Worm (Caenorhabditis elegans) whole organism, young adult: Measurements from ENCODE around the gene tat-2.

Experiments used
- B0019.2 ChIP-seq: fragments of 200-800 bp; sonication (Bioruptor generic); conservative IDR thresholded peaks from 2 replicates; pipeline ENCODE4 v1.3.6; 2022; ENCODE audit warnings: missing genetic modification reagents, missing genetic modification characterization, missing compliant biosample characterization
- B0261.1 ChIP-seq: sonication (generic microtip); optimal IDR thresholded peaks from 2 replicates; lab custom pipeline; 2016; ENCODE audit warnings: mild to moderate bottlenecking, missing genetic modification characterization, moderate library complexity, missing compliant biosample characterization
- D2030.7 ChIP-seq: fragments of 200-800 bp; sonication (Bioruptor generic); IDR thresholded peaks from 2 replicates; pipeline ENCODE4 v1.3.6; 2022; ENCODE audit warnings: missing genetic modification reagents, missing genetic modification characterization, missing compliant biosample characterization
- F22D6.2 ChIP-seq: sonication (generic microtip); optimal IDR thresholded peaks from 2 replicates; lab custom pipeline; 2016; ENCODE audit warnings: mild to moderate bottlenecking, missing genetic modification characterization, missing compliant biosample characterization
- F33H1.4 ChIP-seq: fragments of 200-800 bp; sonication (Bioruptor generic); IDR thresholded peaks from 2 replicates; pipeline ENCODE4 v1.3.6; 2022; ENCODE audit warnings: missing genetic modification reagents, missing genetic modification characterization, missing compliant biosample characterization
- F57A8.1 ChIP-seq: fragments of 200-800 bp; sonication (Bioruptor generic); optimal IDR thresholded peaks from 2 replicates; lab custom pipeline; 2018; ENCODE audit warnings: mild to moderate bottlenecking, missing genetic modification characterization, moderate library complexity, missing compliant biosample characterization
- F57C9.4 ChIP-seq: sonication (generic microtip); optimal IDR thresholded peaks from 2 replicates; lab custom pipeline; 2017; ENCODE audit warnings: mild to moderate bottlenecking, missing genetic modification characterization, missing compliant biosample characterization
- K11D2.4 ChIP-seq: fragments of 200-800 bp; sonication (Bioruptor generic); IDR thresholded peaks from 2 replicates; pipeline ENCODE4 v1.3.6; 2022; ENCODE audit warnings: missing genetic modification reagents, missing genetic modification characterization, missing compliant biosample characterization
- Y53G8AR.9 ChIP-seq: fragments of 200-800 bp; sonication (Bioruptor generic); conservative IDR thresholded peaks from 2 replicates; pipeline ENCODE4 v1.3.6; 2022; ENCODE audit warnings: missing genetic modification reagents, missing genetic modification characterization, missing compliant biosample characterization
- athp-1 ChIP-seq: sonication (generic microtip); optimal IDR thresholded peaks from 2 replicates; lab custom pipeline; 2017; ENCODE audit warnings: mild to moderate bottlenecking, missing genetic modification characterization, missing compliant biosample characterization
- attf-6 ChIP-seq: fragments of 200-800 bp; sonication (Bioruptor generic); IDR thresholded peaks from 2 replicates; pipeline ENCODE4 v1.3.6; 2022; ENCODE audit warnings: missing genetic modification reagents, missing genetic modification characterization, missing compliant biosample characterization
- cebp-1 ChIP-seq, 2 experiments: fragments of 200-800 bp in 1 of 2; sonication (Bioruptor generic) in 1 of 2; sonication (generic microtip) in 1 of 2; IDR thresholded peaks in 1 of 2; optimal IDR thresholded peaks in 1 of 2; 2 replicates each; pipeline versions ENCODE4 v1.3.6 to Lab custom; 2017 to 2022; ENCODE audit warnings: missing compliant biosample characterization in 2 of 2, missing genetic modification characterization in 2 of 2, mild to moderate bottlenecking in 1 of 2, missing genetic modification reagents in 1 of 2, moderate library complexity in 1 of 2
- ceh-100 ChIP-seq: fragments of 200-800 bp; sonication (Bioruptor generic); IDR thresholded peaks from 2 replicates; pipeline ENCODE4 v1.3.6; 2022; ENCODE audit warnings: missing genetic modification reagents, missing genetic modification characterization, missing compliant biosample characterization
- ceh-91 ChIP-seq: fragments of 200-800 bp; sonication (Bioruptor generic); IDR thresholded peaks from 2 replicates; pipeline ENCODE4 v1.3.6; 2022; ENCODE audit warnings: missing genetic modification reagents, missing genetic modification characterization, missing compliant biosample characterization
- die-1 ChIP-seq: sonication (generic microtip); optimal IDR thresholded peaks from 2 replicates; lab custom pipeline; 2016; ENCODE audit warnings: missing genotype, mild to moderate bottlenecking, missing genetic modification characterization, missing compliant biosample characterization
- dox-1 ChIP-seq: fragments of 200-800 bp; sonication (Bioruptor generic); IDR thresholded peaks from 2 replicates; pipeline ENCODE4 v1.3.6; 2022; ENCODE audit warnings: missing genetic modification reagents, missing genetic modification characterization, missing compliant biosample characterization
- ekl-4 ChIP-seq: fragments of 200-800 bp; sonication (Bioruptor generic); IDR thresholded peaks from 2 replicates; pipeline ENCODE4 v1.3.6; 2022; ENCODE audit warnings: missing genetic modification reagents, missing genetic modification characterization, missing compliant biosample characterization
- fkh-3 ChIP-seq: sonication (generic microtip); optimal IDR thresholded peaks from 2 replicates; lab custom pipeline; 2016; ENCODE audit warnings: mild to moderate bottlenecking, missing genetic modification characterization, missing compliant biosample characterization
- gei-17 ChIP-seq: fragments of 200-800 bp; sonication (Bioruptor generic); optimal IDR thresholded peaks from 2 replicates; lab custom pipeline; 2018; ENCODE audit warnings: mild to moderate bottlenecking, missing genetic modification characterization, missing compliant biosample characterization
- him-1 ChIP-seq: sonication (generic microtip); optimal IDR thresholded peaks from 2 replicates; lab custom pipeline; 2016; ENCODE audit warnings: missing genotype, missing genetic modification reagents, missing genetic modification characterization, missing compliant biosample characterization
- hlh-12 ChIP-seq: sonication (generic microtip); optimal IDR thresholded peaks from 2 replicates; lab custom pipeline; 2016; ENCODE audit warnings: missing genetic modification characterization, missing compliant biosample characterization
- hrde-1 ChIP-seq: sonication (generic microtip); optimal IDR thresholded peaks from 2 replicates; lab custom pipeline; 2016; ENCODE audit warnings: missing genetic modification characterization, mild to moderate bottlenecking, missing compliant biosample characterization, moderate library complexity, missing genotype, missing genetic modification reagents, borderline replicate concordance
- hsf-1 ChIP-seq: fragments of 200-800 bp; sonication (Bioruptor generic); IDR thresholded peaks from 2 replicates; pipeline ENCODE4 v1.3.6; 2022; ENCODE audit warnings: missing genetic modification reagents, missing genetic modification characterization, missing compliant biosample characterization
- madf-8 ChIP-seq: fragments of 200-800 bp; sonication (Bioruptor generic); conservative IDR thresholded peaks from 2 replicates; pipeline ENCODE4 v1.3.6; 2022; ENCODE audit warnings: missing genetic modification reagents, missing genetic modification characterization, missing compliant biosample characterization
- nfya-1 ChIP-seq: sonication (generic microtip); optimal IDR thresholded peaks from 2 replicates; lab custom pipeline; 2017; ENCODE audit warnings: antibody characterized with exemption, missing compliant biosample characterization, missing genetic modification characterization, borderline replicate concordance; ENCODE audit not compliant: insufficient read depth
- nhr-179 ChIP-seq: sonication (generic microtip); optimal IDR thresholded peaks from 2 replicates; lab custom pipeline; 2016; ENCODE audit warnings: mild to moderate bottlenecking, missing genetic modification characterization, missing compliant biosample characterization
- rec-8 ChIP-seq, 2 experiments: sonication (generic microtip); optimal IDR thresholded peaks; 2 replicates each; lab custom pipeline; 2016; ENCODE audit warnings: mild to moderate bottlenecking in 2 of 2, missing genetic modification characterization in 2 of 2, missing genetic modification reagents in 2 of 2, missing genotype in 2 of 2, missing biosample characterization in 1 of 2, missing compliant biosample characterization in 1 of 2, moderate library complexity in 1 of 2
- rpc-1 ChIP-seq, 2 experiments: fragments of 150-350 bp in 1 of 2; sonication (generic microtip) in 1 of 2; optimal IDR thresholded peaks; 2 replicates each; lab custom pipeline; 2014 to 2018; ENCODE audit warnings: missing biosample characterization in 1 of 2, missing genetic modification characterization in 1 of 2, missing genetic modification reagents in 1 of 2, missing genotype in 1 of 2
- sdz-38 ChIP-seq: sonication (generic microtip); optimal IDR thresholded peaks from 2 replicates; lab custom pipeline; 2016; ENCODE audit warnings: missing genotype, missing genetic modification characterization, missing compliant biosample characterization
- snpc-1.1 ChIP-seq: sonication (generic microtip); optimal IDR thresholded peaks from 2 replicates; lab custom pipeline; 2017; ENCODE audit warnings: missing genetic modification characterization, mild to moderate bottlenecking, missing compliant biosample characterization, antibody characterized with exemption, moderate library complexity, missing genotype, missing genetic modification reagents; ENCODE audit not compliant: insufficient read depth
- snpc-3.4 ChIP-seq: sonication (generic microtip); optimal IDR thresholded peaks from 2 replicates; lab custom pipeline; 2017; ENCODE audit warnings: missing genetic modification characterization, mild to moderate bottlenecking, missing compliant biosample characterization, antibody characterized with exemption, moderate library complexity, missing genotype, missing genetic modification reagents
- snpc-4 ChIP-seq, 5 experiments: fragments of 150-350 bp in 1 of 5; sonication (generic microtip) in 4 of 5; optimal IDR thresholded peaks; 2 replicates each; lab custom pipeline; 2014 to 2018; ENCODE audit warnings: missing genetic modification characterization in 5 of 5, missing biosample characterization in 3 of 5, antibody characterized with exemption in 2 of 5, mild to moderate bottlenecking in 2 of 5, missing compliant biosample characterization in 2 of 5, missing genotype in 2 of 5, moderate library complexity in 2 of 5, missing genetic modification reagents in 1 of 5
- somi-1 ChIP-seq: fragments of 200-800 bp; sonication (Bioruptor generic); optimal IDR thresholded peaks from 2 replicates; lab custom pipeline; 2018; ENCODE audit warnings: mild to moderate bottlenecking, missing genetic modification characterization, missing compliant biosample characterization
- tbp1 ChIP-seq: fragments of 200-800 bp; sonication (Bioruptor generic); optimal IDR thresholded peaks from 2 replicates; lab custom pipeline; 2018; ENCODE audit warnings: mild to moderate bottlenecking, missing genetic modification characterization, missing compliant biosample characterization
- unc-130 ChIP-seq: sonication (generic microtip); optimal IDR thresholded peaks from 2 replicates; lab custom pipeline; 2016; ENCODE audit warnings: missing genetic modification reagents, missing genetic modification characterization, missing compliant biosample characterization
- zim-3 ChIP-seq: sonication (generic microtip); optimal IDR thresholded peaks from 2 replicates; lab custom pipeline; 2017; ENCODE audit warnings: mild to moderate bottlenecking, missing genetic modification characterization, moderate library complexity, missing compliant biosample characterization
- ztf-18 ChIP-seq: sonication (generic microtip); optimal IDR thresholded peaks from 2 replicates; lab custom pipeline; 2016; ENCODE audit warnings: missing genotype, mild to moderate bottlenecking, missing genetic modification characterization, missing compliant biosample characterization
- ztf-22 ChIP-seq: fragments of 200-800 bp; sonication (Bioruptor generic); optimal IDR thresholded peaks from 2 replicates; lab custom pipeline; 2018; ENCODE audit warnings: mild to moderate bottlenecking, missing genetic modification characterization, moderate library complexity, missing compliant biosample characterization
- ztf-25 ChIP-seq: fragments of 200-800 bp; sonication (Bioruptor generic); IDR thresholded peaks from 2 replicates; pipeline ENCODE4 v1.3.6; 2022; ENCODE audit warnings: missing genetic modification reagents, missing genetic modification characterization, missing compliant biosample characterization
- ztf-6 ChIP-seq: fragments of 200-800 bp; sonication (Bioruptor generic); IDR thresholded peaks from 2 replicates; pipeline ENCODE4 v1.3.6; 2022; ENCODE audit warnings: missing genetic modification reagents, missing genetic modification characterization, missing compliant biosample characterization

The tat-2 gene

DNA sequence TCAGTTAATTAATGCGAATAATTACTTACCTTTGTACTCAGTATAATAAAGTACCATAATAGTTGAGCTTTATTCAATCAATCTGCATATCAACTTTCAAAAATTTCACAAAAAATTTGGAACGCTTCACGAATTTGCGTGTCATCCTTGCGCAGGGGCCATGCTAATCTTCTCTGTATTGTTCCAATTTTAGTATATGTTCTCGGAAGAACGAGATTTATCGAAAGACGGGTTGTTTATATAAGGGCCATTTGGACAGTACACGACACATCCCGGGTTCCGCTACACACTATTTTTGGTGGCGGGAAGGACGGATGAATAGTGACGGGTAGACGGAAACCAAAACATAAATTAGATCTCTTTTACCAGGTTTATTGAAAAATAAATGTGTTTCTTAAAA lies 17.8 kb upstream of the tat-2 start:
- no peak for TF ChIP-seq ceh-91
- TF ChIP-seq ztf-22 (GFP tag; lab: Kevin White, UChicago) = no peak
- TF ChIP-seq Y53G8AR.9 (GFP tag; lab: Robert Waterston, UW) = no peak
- no peak for TF ChIP-seq F33H1.4 (GFP tag; lab: Robert Waterston, UW)
- no peak for TF ChIP-seq K11D2.4 (GFP tag; lab: Robert Waterston, UW)
- TF ChIP-seq tbp1 (GFP tag; lab: Kevin White, UChicago) = peak; percentile 80
- TF ChIP-seq sdz-38 (tag; lab: Kevin White, UChicago) = no peak
- TF ChIP-seq ztf-18 (tag; lab: Kevin White, UChicago) = no peak
- peak; percentile 70 for TF ChIP-seq snpc-4 (GFP tag; optimal IDR thresholded peaks at IDR 0.05; lab: Kevin White, UChicago)
- peak; percentile 77 to 92 (median 86) for TF ChIP-seq snpc-4 (tag; optimal IDR thresholded peaks at IDR 0.05; lab: Kevin White, UChicago)
- TF ChIP-seq snpc-3.4 (tag; lab: Kevin White, UChicago) = peak; percentile 46
- no peak for TF ChIP-seq B0019.2 (GFP tag; lab: Robert Waterston, UW)
- TF ChIP-seq hrde-1 (tag; lab: Kevin White, UChicago) = no peak
- no peak for TF ChIP-seq nhr-179 (tag; lab: Kevin White, UChicago)
- no peak for TF ChIP-seq unc-130 (GFP tag; lab: Kevin White, UChicago)
- no peak for TF ChIP-seq ceh-100 (GFP tag; lab: Robert Waterston, UW)
- no peak for TF ChIP-seq athp-1 (tag; lab: Kevin White, UChicago)
- no peak for TF ChIP-seq fkh-3 (tag; lab: Kevin White, UChicago)
- no peak for TF ChIP-seq zim-3 (tag; lab: Kevin White, UChicago)
- peak; percentile 31 for TF ChIP-seq him-1 (tag; lab: Kevin White, UChicago)
- peak; percentile 33 for TF ChIP-seq die-1 (tag; lab: Kevin White, UChicago)
- TF ChIP-seq nfya-1 (tag; lab: Kevin White, UChicago) = no peak
- no peak for TF ChIP-seq hlh-12 (tag; lab: Kevin White, UChicago)
- TF ChIP-seq F57A8.1 = no peak
- TF ChIP-seq attf-6 = 0 out of 2 replicates have a peak, but pooled peaks have one; percentile 43
- no peak for TF ChIP-seq dox-1 (GFP tag; lab: Robert Waterston, UW)
- no peak for TF ChIP-seq madf-8 (GFP tag; lab: Robert Waterston, UW)
- TF ChIP-seq ztf-25 (GFP tag; lab: Robert Waterston, UW) = 0 out of 2 replicates have a peak, but pooled peaks have one; percentile 67
- TF ChIP-seq gei-17 (GFP tag; lab: Kevin White, UChicago) = no peak
- TF ChIP-seq snpc-1.1 (tag; lab: Kevin White, UChicago) = peak; percentile 88
- peak; percentile 48 for TF ChIP-seq B0261.1
- TF ChIP-seq somi-1 (GFP tag; lab: Kevin White, UChicago) = no peak
- TF ChIP-seq ztf-6 (GFP tag; lab: Robert Waterston, UW) = no peak
- no peak for TF ChIP-seq F22D6.2 (tag; lab: Kevin White, UChicago)
- no peak for TF ChIP-seq F57C9.4
- TF ChIP-seq rpc-1 (optimal IDR thresholded peaks at IDR 0.05; lab: Kevin White, UChicago) = peak; percentile 50
- peak; percentile 82 for TF ChIP-seq rpc-1 (tag; optimal IDR thresholded peaks at IDR 0.05; lab: Kevin White, UChicago)
- peak; percentile 21; the same call in 1 of the 2 replicates for TF ChIP-seq ekl-4 (GFP tag; lab: Robert Waterston, UW)
- no peak for TF ChIP-seq cebp-1 (GFP tag; IDR thresholded peaks at IDR 0.05; lab: Robert Waterston, UW)
- no peak for TF ChIP-seq cebp-1 (tag; optimal IDR thresholded peaks at IDR 0.05; lab: Kevin White, UChicago)
- peak; percentile 53; the same call in 1 of the 2 replicates for TF ChIP-seq D2030.7 (GFP tag; lab: Robert Waterston, UW)
- 0 out of 2 replicates have a peak, but pooled peaks have one; percentile 34 for TF ChIP-seq hsf-1 (GFP tag; lab: Robert Waterston, UW)
- TF ChIP-seq rec-8 (tag; optimal IDR thresholded peaks at IDR 0.05; lab: Kevin White, UChicago) = no peak
- TF ChIP-seq, all 124 proteins: peak for 13
